Fruit fly (Drosophila melanogaster): ENCODE results near the gene CG10600.

The CG10600 gene

dm6 chr2L:18830587-18831528 lies 8.6 kb downstream of the CG10600 start, which contains the start of the genes CG17597 and ScpX (continued):
- TF ChIP-seq CG3281 (GFP tag; optimal IDR thresholded peaks at IDR 0.05) (peak; percentile 70), B-H2 (GFP tag; optimal IDR thresholded peaks at IDR 0.05) (peak; percentile 63), onecut (GFP tag; IDR thresholded peaks at IDR 0.05) (peak; percentile 37; the same call in 1 of the 2 replicates), Trl (optimal IDR thresholded peaks at IDR 0.05) (no peak), Trl (GFP tag; optimal IDR thresholded peaks at IDR 0.05) (peak; percentile 61), psq (GFP tag; optimal IDR thresholded peaks at IDR 0.05) (no peak), unpg (GFP tag; optimal IDR thresholded peaks at IDR 0.05) (peak; percentile 68), az2 (GFP tag; optimal IDR thresholded peaks at IDR 0.05) (peak; percentile 63), Oli (tag; optimal IDR thresholded peaks at IDR 0.05) (peak; percentile 58), CG7745 (tag; optimal IDR thresholded peaks at IDR 0.05) (no peak), CG10654 (GFP tag; optimal IDR thresholded peaks at IDR 0.05) (peak; percentile 53), pfk (GFP tag; optimal IDR thresholded peaks at IDR 0.05) (peak; percentile 16), CG4328 (GFP tag; optimal IDR thresholded peaks at IDR 0.05) (peak; percentile 29), gsb (GFP tag; IDR thresholded peaks at IDR 0.05) (no peak), Mad (GFP tag; optimal IDR thresholded peaks at IDR 0.05) (peak; percentile 50), Drgx (GFP tag; IDR thresholded peaks at IDR 0.05) (no peak), salm (tag; optimal IDR thresholded peaks at IDR 0.05) (no peak), MBD-R2 (GFP tag; IDR thresholded peaks at IDR 0.05) (peak; percentile 61), rib (GFP tag; IDR thresholded peaks at IDR 0.05) (no peak), so (GFP tag; IDR thresholded peaks at IDR 0.05) (peak; percentile 40; the same call in 1 of the 3 replicates), Elba2 (GFP tag; optimal IDR thresholded peaks at IDR 0.05) (peak; percentile 14), caup (GFP tag; optimal IDR thresholded peaks at IDR 0.05; ENCODE audit: severe bottlenecking) (peak; percentile 34), slbo (GFP tag; IDR thresholded peaks at IDR 0.05) (peak; percentile 67), tgo (GFP tag; IDR thresholded peaks at IDR 0.05) (peak; percentile 35; the same call in 2 of the 3 replicates), Meics (GFP tag; optimal IDR thresholded peaks at IDR 0.05) (peak; percentile 24), ab (GFP tag; optimal IDR thresholded peaks at IDR 0.05) (peak; percentile 24), Bgb (GFP tag; IDR thresholded peaks at IDR 0.05; ENCODE audit: partially characterized antibody) (peak; percentile 90), E2f2 (GFP tag; IDR thresholded peaks at IDR 0.05) (peak; percentile 92), fd102C (GFP tag; optimal IDR thresholded peaks at IDR 0.05) (peak; percentile 47), mam (GFP tag; optimal IDR thresholded peaks at IDR 0.05) (peak; percentile 69), zen (tag; optimal IDR thresholded peaks at IDR 0.05) (peak; percentile 37), CG31365 (tag; optimal IDR thresholded peaks at IDR 0.05) (no peak), CG1603 (tag; optimal IDR thresholded peaks at IDR 0.05) (peak; percentile 45), CG4404 (GFP tag; IDR thresholded peaks at IDR 0.05) (peak; percentile 35; the same call in 1 of the 2 replicates), ftz-f1 (GFP tag; optimal IDR thresholded peaks at IDR 0.05) (no peak), org-1 (GFP tag; optimal IDR thresholded peaks at IDR 0.05) (no peak), Atf6 (GFP tag; IDR thresholded peaks at IDR 0.05) (no peak), Mes4 (GFP tag; optimal IDR thresholded peaks at IDR 0.05) (peak; percentile 11), ase (GFP tag; IDR thresholded peaks at IDR 0.05) (0 out of 3 replicates have a peak, but pooled peaks have one; percentile 43), CG8281 (tag; optimal IDR thresholded peaks at IDR 0.05) (peak; percentile 34), CG7786 (GFP tag; optimal IDR thresholded peaks at IDR 0.05) (peak; percentile 43), CG42726 (GFP tag; IDR thresholded peaks at IDR 0.05; ENCODE audit: partially characterized antibody) (peak; percentile 73), CG2202 (tag; optimal IDR thresholded peaks at IDR 0.05) (peak; percentile 31), crol (GFP tag; IDR thresholded peaks at IDR 0.05) (no peak), Spps (tag; optimal IDR thresholded peaks at IDR 0.05) (no peak), Sry-δ (GFP tag; optimal IDR thresholded peaks at IDR 0.05) (peak; percentile 62), CG30431 (GFP tag; optimal IDR thresholded peaks at IDR 0.05) (peak; percentile 47), odd (GFP tag; optimal IDR thresholded peaks at IDR 0.05) (no peak), Fer1 (GFP tag; optimal IDR thresholded peaks at IDR 0.05) (peak; percentile 49)

Measured in whole organism, embryonic.